Comparison of ENCODE assay signal across 1 fruit fly cellular context in genomic region chr2L:12030552-12031131, dm6.
TF ChIP-seq lines count a peak whose summit lies in the region.

No protein-coding gene starts in this region.

TF ChIP-seq in whole organism, embryonic, 481 proteins besides CTCF, POLR2A, EP300 and RAD21 (continued from another document):
- TF ChIP-seq vnd (GFP tag; IDR thresholded peaks at IDR 0.05; lab: Robert Waterston, UW; ENCODE audit: partially characterized antibody) (peak; percentile 44; the same call in 1 of the 3 replicates), CG31224 (GFP tag; IDR thresholded peaks at IDR 0.05; lab: Robert Waterston, UW) (no peak), slou (GFP tag; optimal IDR thresholded peaks at IDR 0.05; lab: Kevin White, UChicago) (no peak)
